Worm (Caenorhabditis elegans): ENCODE data around the gene C16C8.21.
"Not testable (repeated sequence)": the region's sequence is repeated elsewhere in the genome, so short reads cannot be mapped to it uniquely, and the experiment has no call there.

The C16C8.21 gene

DNA sequence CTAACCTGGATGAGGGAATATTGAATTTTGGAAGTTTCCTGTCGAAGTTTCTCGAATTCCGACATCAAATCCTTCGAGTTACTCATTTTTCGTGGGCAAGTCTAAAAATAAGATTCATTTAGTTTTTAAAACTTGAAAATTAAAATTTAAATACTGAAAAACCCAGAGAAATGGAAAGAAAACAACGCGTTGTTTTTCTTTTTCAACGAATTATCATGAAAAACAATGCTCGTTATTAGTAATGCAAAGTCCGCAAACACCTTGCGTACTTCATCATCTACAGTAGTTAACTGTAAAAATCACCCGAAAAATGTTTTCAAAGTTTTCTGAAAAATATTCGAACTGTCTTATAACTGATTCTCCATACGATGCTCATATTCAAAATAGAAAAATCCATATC is 3.7 kb upstream of the C16C8.21 start, which contains the start of gene C16C8.4:
Gene C16C8.4, minus strand, starts transcription at position 101 of the 400 bp plus-strand sequence.
- TF ChIP-seq lin-13 (GFP tag; optimal IDR thresholded peaks at IDR 0.05): no peak

DNA sequence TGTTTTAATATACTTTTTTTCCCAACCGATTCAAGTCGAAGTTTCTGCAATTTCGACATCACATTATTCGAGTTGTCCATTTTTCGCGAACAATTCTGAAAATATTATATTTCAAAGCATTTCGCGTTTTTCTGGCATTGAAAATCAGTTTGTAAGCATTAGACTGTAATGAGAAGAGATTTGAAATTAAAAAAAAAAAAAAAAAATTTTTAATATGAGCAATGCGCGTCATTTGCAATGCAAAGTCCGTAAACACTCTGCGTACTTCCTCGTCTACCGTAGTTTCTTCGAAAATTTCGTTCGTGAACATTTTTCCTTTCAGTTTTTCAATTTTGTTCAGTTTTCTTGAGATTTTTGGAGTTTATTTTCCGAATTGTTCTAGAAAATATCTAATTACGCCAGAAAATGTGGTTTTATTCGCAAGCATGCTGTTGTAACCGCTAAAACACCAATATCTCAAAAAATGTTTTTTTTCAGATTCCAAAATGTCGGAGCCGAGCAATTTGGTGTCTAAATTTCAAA is 2.7 kb upstream of the C16C8.21 start, which contains the start of the genes C16C8.5 and C16C8.16:
Gene C16C8.5, minus strand, starts transcription at position 101 of the 522 bp plus-strand sequence.
Gene C16C8.16, plus strand, starts transcription at position 472 of the 522 bp plus-strand sequence.
- no peak for TF ChIP-seq nhr-77 (tag; optimal IDR thresholded peaks at IDR 0.05)
- no peak for TF ChIP-seq aly-2 (tag; optimal IDR thresholded peaks at IDR 0.05)
- TF ChIP-seq lin-39 (tag; optimal IDR thresholded peaks at IDR 0.05): no peak
- no peak for TF ChIP-seq ama-1 (optimal IDR thresholded peaks at IDR 0.05)
- no peak for TF ChIP-seq zag-1 (tag; optimal IDR thresholded peaks at IDR 0.05)
- no peak for TF ChIP-seq C34F6.9 (tag; optimal IDR thresholded peaks at IDR 0.05)
- TF ChIP-seq egl-27 (tag; optimal IDR thresholded peaks at IDR 0.05): no peak
- TF ChIP-seq lin-11 (tag; optimal IDR thresholded peaks at IDR 0.05): no peak
- no peak for TF ChIP-seq ZK546.5 (tag; optimal IDR thresholded peaks at IDR 0.05)
- TF ChIP-seq sma-9 (GFP tag; optimal IDR thresholded peaks at IDR 0.05): no peak
- TF ChIP-seq sma-9 (tag; optimal IDR thresholded peaks at IDR 0.05): no peak
- TF ChIP-seq nhr-237 (tag; optimal IDR thresholded peaks at IDR 0.05): no peak
- no peak for TF ChIP-seq ztf-11 (tag; optimal IDR thresholded peaks at IDR 0.05)
- no peak for TF ChIP-seq mbf-1 (tag; optimal IDR thresholded peaks at IDR 0.05)
- no peak for TF ChIP-seq nhr-11 (tag; optimal IDR thresholded peaks at IDR 0.05)
- TF ChIP-seq fos-1 (tag; optimal IDR thresholded peaks at IDR 0.05): no peak

DNA sequence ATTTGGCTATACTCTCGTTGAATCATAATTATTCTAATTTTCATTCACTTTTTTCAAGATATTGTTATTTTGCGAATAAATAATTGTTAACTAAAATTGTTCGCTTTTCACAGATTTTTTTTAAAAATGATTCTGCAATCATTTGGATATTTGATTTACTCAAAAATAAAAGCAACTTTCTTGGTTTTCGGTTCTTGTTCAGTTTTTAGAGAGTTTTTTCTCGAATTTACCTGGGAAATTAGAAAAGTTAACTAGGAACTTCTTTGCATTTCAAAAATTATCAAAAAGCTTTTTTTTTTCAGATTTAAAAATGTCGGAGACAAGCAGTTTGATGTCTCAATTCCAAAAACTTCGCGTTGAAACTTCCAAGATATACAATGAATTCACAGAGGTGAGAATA is 1.4 kb upstream of the C16C8.21 start, which contains the start of the genes C16C8.20 and gldi-6:
Gene C16C8.20, plus strand, starts transcription at position 301 of the 400 bp plus-strand sequence.
Gene gldi-6, plus strand, starts transcription at position 301 of the 400 bp plus-strand sequence.
- TF ChIP-seq R02D3.7 (tag; optimal IDR thresholded peaks at IDR 0.05): no peak
- TF ChIP-seq unc-55 (GFP tag; optimal IDR thresholded peaks at IDR 0.05): no peak
- no peak for TF ChIP-seq unc-39 (tag; optimal IDR thresholded peaks at IDR 0.05)
- no peak for TF ChIP-seq sma-3 (GFP tag; optimal IDR thresholded peaks at IDR 0.05)
- TF ChIP-seq unc-62 (GFP tag; optimal IDR thresholded peaks at IDR 0.05): no peak
- no peak for TF ChIP-seq sem-4 (tag; optimal IDR thresholded peaks at IDR 0.05)
- no peak for TF ChIP-seq F13H6.1 (tag; optimal IDR thresholded peaks at IDR 0.05)
- TF ChIP-seq alr-1 (tag; optimal IDR thresholded peaks at IDR 0.05): no peak
- TF ChIP-seq nhr-25 (tag; optimal IDR thresholded peaks at IDR 0.05): no peak
- TF ChIP-seq ZK546.5 (tag; optimal IDR thresholded peaks at IDR 0.05): no peak

DNA sequence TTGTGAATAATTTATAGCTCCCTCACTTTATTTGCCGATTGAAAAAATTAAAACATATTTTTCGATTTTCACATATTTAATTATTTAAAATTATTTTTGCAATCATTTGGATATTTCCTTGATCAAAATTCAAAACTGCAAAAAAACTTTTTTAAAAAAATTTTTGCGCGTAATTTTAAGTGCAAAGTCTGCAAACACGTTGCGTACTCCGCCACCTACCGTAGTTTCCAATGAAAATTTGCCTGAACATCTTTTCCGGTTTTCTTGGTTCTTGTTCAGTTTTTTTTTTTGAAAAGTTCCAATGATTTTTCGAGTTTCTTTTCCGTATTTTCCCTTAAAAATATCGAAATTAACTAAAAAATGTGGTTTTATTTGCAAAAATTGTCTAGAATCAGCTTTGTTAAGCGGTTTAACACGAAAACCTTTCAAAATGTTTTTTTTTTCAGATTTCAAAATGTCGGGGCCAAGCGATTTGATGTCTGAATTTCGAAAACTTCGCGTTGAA is 822 bp downstream of the C16C8.21 start, which contains the start of gene C16C8.25:
Gene C16C8.25, plus strand, starts transcription at position 455 of the 505 bp plus-strand sequence.
- TF ChIP-seq nhr-129 (tag; optimal IDR thresholded peaks at IDR 0.05): no peak
- no peak for TF ChIP-seq mab-5 (tag; optimal IDR thresholded peaks at IDR 0.05)
- TF ChIP-seq fos-1 (tag; optimal IDR thresholded peaks at IDR 0.05): no peak
- TF ChIP-seq mdl-1 (tag; optimal IDR thresholded peaks at IDR 0.05): no peak
- TF ChIP-seq egl-27 (tag; optimal IDR thresholded peaks at IDR 0.05): no peak
- TF ChIP-seq nhr-11 (tag; optimal IDR thresholded peaks at IDR 0.05): no peak
- no peak for TF ChIP-seq sem-4 (tag; optimal IDR thresholded peaks at IDR 0.05)

ce11 chrII:3449514-3449913 is 1.5 kb downstream of the C16C8.21 start, which contains the start of gene C16C8.14:
Gene C16C8.14, plus strand, starts transcription at chrII:3449814.
- not testable (repeated sequence) for TF ChIP-seq nhr-21, lin-11, ZK546.5 (tag; optimal IDR thresholded peaks at IDR 0.05)

DNA sequence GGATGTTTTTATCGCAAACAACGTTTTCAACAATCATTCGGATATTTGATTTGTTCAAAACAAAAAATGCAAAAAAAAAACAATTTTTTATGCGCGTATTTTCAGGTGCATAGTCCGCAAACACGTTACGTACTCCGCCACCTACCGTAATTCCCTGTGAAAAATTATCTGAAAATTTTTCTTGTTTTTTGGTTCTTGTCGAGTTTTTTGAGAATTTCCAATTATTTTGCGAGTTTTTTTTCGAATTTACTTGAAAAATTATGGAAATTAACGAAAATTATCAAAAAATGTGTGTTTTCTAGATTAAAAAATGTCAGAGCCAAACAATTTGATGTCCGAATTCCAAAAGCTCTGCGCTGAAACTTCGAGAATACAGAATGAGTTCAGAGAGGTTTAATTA is 4.4 kb downstream of the C16C8.21 start, which contains the start of gene C16C8.12:
Gene C16C8.12, plus strand, starts transcription at position 301 of the 400 bp plus-strand sequence.
- no peak for TF ChIP-seq ceh-82 (tag; optimal IDR thresholded peaks at IDR 0.05)
- TF ChIP-seq sem-4 (tag; optimal IDR thresholded peaks at IDR 0.05): no peak
- TF ChIP-seq unc-55 (GFP tag; optimal IDR thresholded peaks at IDR 0.05): no peak
- no peak for TF ChIP-seq elt-3 (tag; optimal IDR thresholded peaks at IDR 0.05)
- TF ChIP-seq nhr-237 (tag; optimal IDR thresholded peaks at IDR 0.05): no peak
- no peak for TF ChIP-seq egl-27 (tag; optimal IDR thresholded peaks at IDR 0.05)
- TF ChIP-seq sma-3 (GFP tag; optimal IDR thresholded peaks at IDR 0.05): no peak
- TF ChIP-seq ama-1 (optimal IDR thresholded peaks at IDR 0.05): no peak
- TF ChIP-seq nhr-77 (tag; optimal IDR thresholded peaks at IDR 0.05): no peak
- TF ChIP-seq mdl-1 (tag; optimal IDR thresholded peaks at IDR 0.05): no peak
- TF ChIP-seq nhr-10 (tag; optimal IDR thresholded peaks at IDR 0.05): no peak
- no peak for TF ChIP-seq alr-1 (tag; optimal IDR thresholded peaks at IDR 0.05)
- no peak for TF ChIP-seq nhr-11 (tag; optimal IDR thresholded peaks at IDR 0.05)
- TF ChIP-seq snpc-4 (tag; optimal IDR thresholded peaks at IDR 0.05): no peak
- no peak for TF ChIP-seq mbf-1 (tag; optimal IDR thresholded peaks at IDR 0.05)
- TF ChIP-seq elt-1 (tag; optimal IDR thresholded peaks at IDR 0.05): no peak
- no peak for TF ChIP-seq zag-1 (tag; optimal IDR thresholded peaks at IDR 0.05)
- no peak for TF ChIP-seq mab-5 (tag; optimal IDR thresholded peaks at IDR 0.05)
